Worm (Caenorhabditis elegans): Measurements from ENCODE around the gene Y81B9A.3.

ce11 chrX:9180823-9181222, 1.4 kb upstream of the Y81B9A.3 start, which contains the start of gene Y81B9A.4:
- no peak for TF ChIP-seq fos-1 (tag; optimal IDR thresholded peaks at IDR 0.05)
- no peak for TF ChIP-seq nhr-76 (tag; optimal IDR thresholded peaks at IDR 0.05)
- TF ChIP-seq skn-1 (tag; optimal IDR thresholded peaks at IDR 0.05): no peak
- no peak for TF ChIP-seq pqm-1 (tag; optimal IDR thresholded peaks at IDR 0.05)
- TF ChIP-seq R02D3.7 (tag; optimal IDR thresholded peaks at IDR 0.05): no peak
- no peak for TF ChIP-seq ZK546.5 (tag; optimal IDR thresholded peaks at IDR 0.05)
- TF ChIP-seq nfya-1 (tag; optimal IDR thresholded peaks at IDR 0.05; ENCODE audit: insufficient read depth): no peak
- no peak for TF ChIP-seq unc-62 (GFP tag; optimal IDR thresholded peaks at IDR 0.05)
- no peak for TF ChIP-seq jun-1 (tag; optimal IDR thresholded peaks at IDR 0.05)
- no peak for TF ChIP-seq egl-27 (tag; optimal IDR thresholded peaks at IDR 0.05)
- TF ChIP-seq ztf-4 (tag; optimal IDR thresholded peaks at IDR 0.05): no peak

Data from whole organism, L3 larva.